Worm (Caenorhabditis elegans) whole organism, young adult: ENCODE data around the gene ZK742.6.

Experiments
- B0336.3 ChIP-seq: fragments of 200-800 bp; sonication (Bioruptor generic); IDR thresholded peaks from 2 replicates; pipeline ENCODE4 v1.3.6; 2022; ENCODE audit warnings: missing genetic modification characterization, missing compliant biosample characterization
- C17E4.6 ChIP-seq: fragments of 200-800 bp; sonication (Bioruptor generic); IDR thresholded peaks from 2 replicates; pipeline ENCODE4 v1.3.6; 2022; ENCODE audit warnings: missing genetic modification reagents, missing genetic modification characterization, missing compliant biosample characterization
- D2030.7 ChIP-seq: fragments of 200-800 bp; sonication (Bioruptor generic); IDR thresholded peaks from 2 replicates; pipeline ENCODE4 v1.3.6; 2022; ENCODE audit warnings: missing genetic modification reagents, missing genetic modification characterization, missing compliant biosample characterization
- F10E7.11 ChIP-seq: sonication (generic microtip); optimal IDR thresholded peaks from 2 replicates; lab custom pipeline; 2017; ENCODE audit warnings: mild to moderate bottlenecking, missing genetic modification characterization, moderate library complexity, missing compliant biosample characterization
- F23B12.7 ChIP-seq: sonication (generic microtip); optimal IDR thresholded peaks from 2 replicates; lab custom pipeline; 2017; ENCODE audit warnings: missing genetic modification characterization, mild to moderate bottlenecking, missing compliant biosample characterization, antibody characterized with exemption, moderate library complexity; ENCODE audit not compliant: insufficient read depth
- F33H1.4 ChIP-seq: fragments of 200-800 bp; sonication (Bioruptor generic); IDR thresholded peaks from 2 replicates; pipeline ENCODE4 v1.3.6; 2022; ENCODE audit warnings: missing genetic modification reagents, missing genetic modification characterization, missing compliant biosample characterization
- F55B11.4 ChIP-seq: sonication (generic microtip); optimal IDR thresholded peaks from 2 replicates; lab custom pipeline; 2016; ENCODE audit warnings: missing compliant biosample characterization, missing genetic modification characterization, borderline replicate concordance; ENCODE audit not compliant: insufficient read depth
- K12H6.12 ChIP-seq: fragments of 200-800 bp; sonication (Bioruptor generic); optimal IDR thresholded peaks from 2 replicates; lab custom pipeline; 2018; ENCODE audit warnings: mild to moderate bottlenecking, missing genetic modification characterization, missing compliant biosample characterization
- Y67H2A.10 ChIP-seq: fragments of 200-800 bp; sonication (Bioruptor generic); conservative IDR thresholded peaks from 2 replicates; pipeline ENCODE4 v1.3.6; 2022; ENCODE audit warnings: missing genetic modification reagents, missing genetic modification characterization, missing compliant biosample characterization
- Y95B8A.8 ChIP-seq: fragments of 200-800 bp; sonication (Bioruptor generic); IDR thresholded peaks from 2 replicates; pipeline ENCODE4 v1.3.6; 2022; ENCODE audit warnings: missing genetic modification reagents, missing genetic modification characterization, missing compliant biosample characterization
- ama-1 ChIP-seq, 3 experiments: fragments of 150-350 bp in 1 of 3; sonication (generic microtip) in 2 of 3; optimal IDR thresholded peaks; 2 replicates each; lab custom pipeline; 2014 to 2018; ENCODE audit warnings: missing biosample characterization in 2 of 3, missing genetic modification characterization in 2 of 3, missing genetic modification reagents in 2 of 3
- aptf-2 ChIP-seq: fragments of 200-800 bp; sonication (Bioruptor generic); conservative IDR thresholded peaks from 2 replicates; pipeline ENCODE4 v1.3.6; 2022; ENCODE audit warnings: missing genetic modification reagents, missing genetic modification characterization, missing compliant biosample characterization
- attf-3 ChIP-seq: fragments of 200-800 bp; sonication (Bioruptor generic); conservative IDR thresholded peaks from 2 replicates; pipeline ENCODE4 v1.3.6; 2022; ENCODE audit warnings: missing genetic modification reagents, missing genetic modification characterization, missing compliant biosample characterization
- attf-5 ChIP-seq: fragments of 200-800 bp; sonication (Bioruptor generic); optimal IDR thresholded peaks from 2 replicates; lab custom pipeline; 2018; ENCODE audit warnings: mild to moderate bottlenecking, missing genetic modification characterization, missing compliant biosample characterization
- attf-6 ChIP-seq: fragments of 200-800 bp; sonication (Bioruptor generic); IDR thresholded peaks from 2 replicates; pipeline ENCODE4 v1.3.6; 2022; ENCODE audit warnings: missing genetic modification reagents, missing genetic modification characterization, missing compliant biosample characterization
- ccch-3 ChIP-seq: fragments of 200-800 bp; sonication (Bioruptor generic); optimal IDR thresholded peaks from 2 replicates; lab custom pipeline; 2018; ENCODE audit warnings: mild to moderate bottlenecking, missing genetic modification characterization, missing compliant biosample characterization
- cebp-1 ChIP-seq, 2 experiments: fragments of 200-800 bp in 1 of 2; sonication (Bioruptor generic) in 1 of 2; sonication (generic microtip) in 1 of 2; IDR thresholded peaks in 1 of 2; optimal IDR thresholded peaks in 1 of 2; 2 replicates each; pipeline versions ENCODE4 v1.3.6 to Lab custom; 2017 to 2022; ENCODE audit warnings: missing compliant biosample characterization in 2 of 2, missing genetic modification characterization in 2 of 2, mild to moderate bottlenecking in 1 of 2, missing genetic modification reagents in 1 of 2, moderate library complexity in 1 of 2
- ceh-100 ChIP-seq: fragments of 200-800 bp; sonication (Bioruptor generic); IDR thresholded peaks from 2 replicates; pipeline ENCODE4 v1.3.6; 2022; ENCODE audit warnings: missing genetic modification reagents, missing genetic modification characterization, missing compliant biosample characterization
- ceh-27 ChIP-seq: fragments of 200-800 bp; sonication (Bioruptor generic); optimal IDR thresholded peaks from 2 replicates; lab custom pipeline; 2018; ENCODE audit warnings: mild to moderate bottlenecking, missing genetic modification characterization, moderate library complexity, missing compliant biosample characterization
- ceh-91 ChIP-seq: fragments of 200-800 bp; sonication (Bioruptor generic); IDR thresholded peaks from 2 replicates; pipeline ENCODE4 v1.3.6; 2022; ENCODE audit warnings: missing genetic modification reagents, missing genetic modification characterization, missing compliant biosample characterization
- dox-1 ChIP-seq: fragments of 200-800 bp; sonication (Bioruptor generic); IDR thresholded peaks from 2 replicates; pipeline ENCODE4 v1.3.6; 2022; ENCODE audit warnings: missing genetic modification reagents, missing genetic modification characterization, missing compliant biosample characterization
- dpl-1 ChIP-seq: fragments of 150-350 bp; optimal IDR thresholded peaks from 2 replicates; lab custom pipeline; 2014; ENCODE audit warnings: missing biosample characterization, missing genetic modification reagents, missing genetic modification characterization
- efl-1 ChIP-seq: fragments of 150-350 bp; optimal IDR thresholded peaks from 2 replicates; lab custom pipeline; 2014; ENCODE audit warnings: missing biosample characterization, missing genetic modification reagents, missing genetic modification characterization
- gei-17 ChIP-seq: fragments of 200-800 bp; sonication (Bioruptor generic); optimal IDR thresholded peaks from 2 replicates; lab custom pipeline; 2018; ENCODE audit warnings: mild to moderate bottlenecking, missing genetic modification characterization, missing compliant biosample characterization
- hmg-1.2 ChIP-seq: fragments of 200-800 bp; sonication (Bioruptor generic); IDR thresholded peaks from 2 replicates; pipeline ENCODE4 v1.3.6; 2022; ENCODE audit warnings: missing genetic modification reagents, missing genetic modification characterization, missing compliant biosample characterization
- hsf-1 ChIP-seq: fragments of 200-800 bp; sonication (Bioruptor generic); IDR thresholded peaks from 2 replicates; pipeline ENCODE4 v1.3.6; 2022; ENCODE audit warnings: missing genetic modification reagents, missing genetic modification characterization, missing compliant biosample characterization
- lag-1 ChIP-seq: fragments of 200-800 bp; sonication (Bioruptor generic); IDR thresholded peaks from 2 replicates; pipeline ENCODE4 v1.3.6; 2022; ENCODE audit warnings: missing genetic modification reagents, missing genetic modification characterization, missing compliant biosample characterization
- let-526 ChIP-seq: fragments of 200-800 bp; sonication (Bioruptor generic); IDR thresholded peaks from 2 replicates; pipeline ENCODE4 v1.3.6; 2022; ENCODE audit warnings: missing genetic modification reagents, missing genetic modification characterization, missing compliant biosample characterization
- lin-26 ChIP-seq: fragments of 200-800 bp; sonication (Bioruptor generic); IDR thresholded peaks from 2 replicates; pipeline ENCODE4 v1.3.6; 2022; ENCODE audit warnings: missing genetic modification reagents, missing genetic modification characterization, missing compliant biosample characterization
- lin-35 ChIP-seq, 3 experiments: fragments of 150-350 bp in 2 of 3; sonication (generic microtip) in 1 of 3; optimal IDR thresholded peaks; 2 replicates each; lab custom pipeline; 2014 to 2018; ENCODE audit warnings: missing biosample characterization in 3 of 3, missing genetic modification characterization in 3 of 3, missing genetic modification reagents in 3 of 3
- lin-54 ChIP-seq: fragments of 200-800 bp; sonication (Bioruptor generic); optimal IDR thresholded peaks from 2 replicates; lab custom pipeline; 2018; ENCODE audit warnings: mild to moderate bottlenecking, missing genetic modification characterization, missing compliant biosample characterization
- madf-10 ChIP-seq: sonication (generic microtip); optimal IDR thresholded peaks from 2 replicates; lab custom pipeline; 2016; ENCODE audit warnings: mild to moderate bottlenecking, missing genetic modification characterization, missing compliant biosample characterization
- madf-3 ChIP-seq: fragments of 200-800 bp; sonication (Bioruptor generic); IDR thresholded peaks from 2 replicates; pipeline ENCODE4 v1.3.6; 2022; ENCODE audit warnings: missing genetic modification reagents, missing genetic modification characterization, missing compliant biosample characterization
- madf-6 ChIP-seq: fragments of 200-800 bp; sonication (Bioruptor generic); IDR thresholded peaks from 2 replicates; pipeline ENCODE4 v1.3.6; 2022; ENCODE audit warnings: missing genetic modification reagents, missing genetic modification characterization, missing compliant biosample characterization
- madf-8 ChIP-seq: fragments of 200-800 bp; sonication (Bioruptor generic); conservative IDR thresholded peaks from 2 replicates; pipeline ENCODE4 v1.3.6; 2022; ENCODE audit warnings: missing genetic modification reagents, missing genetic modification characterization, missing compliant biosample characterization
- mcd-1 ChIP-seq: fragments of 200-800 bp; sonication (Bioruptor generic); IDR thresholded peaks from 2 replicates; pipeline ENCODE4 v1.3.6; 2022; ENCODE audit warnings: missing genetic modification reagents, missing genetic modification characterization, missing compliant biosample characterization
- nhr-80 ChIP-seq: sonication (generic microtip); optimal IDR thresholded peaks from 2 replicates; lab custom pipeline; 2016; ENCODE audit warnings: missing genetic modification characterization, missing compliant biosample characterization
- pbrm-1 ChIP-seq: fragments of 200-800 bp; sonication (Bioruptor generic); IDR thresholded peaks from 2 replicates; pipeline ENCODE4 v1.3.6; 2022; ENCODE audit warnings: missing genetic modification reagents, missing genetic modification characterization, missing compliant biosample characterization
- snpc-3.4 ChIP-seq: sonication (generic microtip); optimal IDR thresholded peaks from 2 replicates; lab custom pipeline; 2017; ENCODE audit warnings: missing genetic modification characterization, mild to moderate bottlenecking, missing compliant biosample characterization, antibody characterized with exemption, moderate library complexity, missing genotype, missing genetic modification reagents
- sptf-2 ChIP-seq: fragments of 200-800 bp; sonication (Bioruptor generic); optimal IDR thresholded peaks from 2 replicates; lab custom pipeline; 2018; ENCODE audit warnings: mild to moderate bottlenecking, missing genetic modification characterization, missing compliant biosample characterization
- xnd-1 ChIP-seq: sonication (generic microtip); optimal IDR thresholded peaks from 2 replicates; lab custom pipeline; 2016; ENCODE audit warnings: missing genotype, missing genetic modification reagents, missing genetic modification characterization, missing compliant biosample characterization
- zfh-2 ChIP-seq: fragments of 200-800 bp; sonication (Bioruptor generic); conservative IDR thresholded peaks from 2 replicates; pipeline ENCODE4 v1.3.6; 2022; ENCODE audit warnings: missing genetic modification reagents, missing genetic modification characterization, missing compliant biosample characterization
- ztf-18 ChIP-seq: sonication (generic microtip); optimal IDR thresholded peaks from 2 replicates; lab custom pipeline; 2016; ENCODE audit warnings: missing genotype, mild to moderate bottlenecking, missing genetic modification characterization, missing compliant biosample characterization
- ztf-6 ChIP-seq: fragments of 200-800 bp; sonication (Bioruptor generic); IDR thresholded peaks from 2 replicates; pipeline ENCODE4 v1.3.6; 2022; ENCODE audit warnings: missing genetic modification reagents, missing genetic modification characterization, missing compliant biosample characterization

The ZK742.6 gene

DNA sequence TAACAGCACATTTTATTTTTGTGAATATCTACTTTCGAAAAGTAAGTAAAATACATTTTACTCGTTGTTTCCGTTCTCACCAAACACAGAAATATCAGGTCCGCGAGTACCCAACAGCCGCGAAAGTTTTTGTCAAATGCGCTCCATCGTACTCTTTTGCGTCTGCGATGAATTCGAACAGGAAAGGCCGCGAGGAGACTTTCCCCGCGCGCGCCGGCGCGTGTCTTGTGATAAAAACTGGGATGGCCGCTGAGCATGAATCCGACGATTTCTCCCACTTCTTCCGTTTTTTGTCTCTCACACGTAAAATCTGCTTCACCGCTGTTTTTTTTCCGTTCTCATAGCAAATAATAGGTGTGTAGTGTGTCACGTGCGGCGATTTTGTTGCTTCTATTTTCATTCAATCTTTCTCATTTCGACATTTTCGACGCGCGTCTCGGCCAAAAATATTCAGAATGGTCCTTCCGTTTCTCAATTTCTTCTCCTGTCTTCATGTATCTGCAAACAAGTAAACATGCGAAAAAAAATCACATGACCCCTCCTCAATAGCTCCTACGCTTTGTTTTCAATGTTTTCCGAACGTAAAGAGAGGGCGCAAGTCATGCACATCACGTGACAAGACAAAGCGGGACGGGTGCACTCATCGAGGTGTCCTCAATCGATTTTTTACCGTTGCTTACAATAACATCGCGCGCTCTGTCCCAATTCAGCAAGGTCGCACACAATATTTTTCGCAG lies 10.5 kb downstream of the ZK742.6 start, which contains the start of gene uvs-1:
Gene uvs-1, minus strand, starts transcription at position 145 of the 737 bp plus-strand sequence.
- TF ChIP-seq F33H1.4: peak; percentile 65
- TF ChIP-seq mcd-1 (GFP tag; lab: Robert Waterston, UW): peak; percentile 83
- TF ChIP-seq ztf-6 (GFP tag; lab: Robert Waterston, UW): no peak
- peak; percentile 68 for TF ChIP-seq D2030.7 (GFP tag; lab: Robert Waterston, UW)
- peak; percentile 56; the same call in 1 of the 2 replicates for TF ChIP-seq Y67H2A.10 (GFP tag; lab: Robert Waterston, UW)
- TF ChIP-seq B0336.3: peak; percentile 49; the same call in 1 of the 2 replicates
- no peak; the same call in none of the 2 replicates for TF ChIP-seq zfh-2 (GFP tag; lab: Robert Waterston, UW)
- peak; percentile 51 for TF ChIP-seq ceh-27 (GFP tag; lab: Kevin White, UChicago)
- TF ChIP-seq attf-6 (GFP tag; lab: Robert Waterston, UW): peak; percentile 52; the same call in 1 of the 2 replicates
- TF ChIP-seq ceh-100: peak; percentile 25; the same call in 1 of the 2 replicates
- TF ChIP-seq madf-3 (GFP tag; lab: Robert Waterston, UW): peak; percentile 73; the same call in 1 of the 2 replicates
- TF ChIP-seq efl-1: peak; percentile 89
- TF ChIP-seq sptf-2: no peak
- peak; percentile 71 for TF ChIP-seq ceh-91 (GFP tag; lab: Robert Waterston, UW)
- TF ChIP-seq let-526 (GFP tag; lab: Robert Waterston, UW): 0 out of 2 replicates have a peak, but pooled peaks have one; percentile 20
- TF ChIP-seq F55B11.4 (tag; lab: Kevin White, UChicago): no peak
- peak; percentile 23 for TF ChIP-seq lin-54 (GFP tag; lab: Kevin White, UChicago)
- TF ChIP-seq F10E7.11: no peak
- peak; percentile 58 for TF ChIP-seq xnd-1 (tag; lab: Kevin White, UChicago)
- no peak for TF ChIP-seq gei-17 (GFP tag; lab: Kevin White, UChicago)
- no peak for TF ChIP-seq attf-3
- no peak for TF ChIP-seq snpc-3.4 (tag; lab: Kevin White, UChicago)
- no peak for TF ChIP-seq cebp-1 (GFP tag; IDR thresholded peaks at IDR 0.05; lab: Robert Waterston, UW)
- peak; percentile 61 for TF ChIP-seq cebp-1 (tag; optimal IDR thresholded peaks at IDR 0.05; lab: Kevin White, UChicago)
- peak; percentile 37 for TF ChIP-seq hmg-1.2 (GFP tag; lab: Robert Waterston, UW)
- TF ChIP-seq dox-1 (GFP tag; lab: Robert Waterston, UW): peak; percentile 73; the same call in 1 of the 2 replicates
- 0 out of 2 replicates have a peak, but pooled peaks have one; percentile 42 for TF ChIP-seq pbrm-1
- peak; percentile 51 for TF ChIP-seq dpl-1 (GFP tag; lab: Kevin White, UChicago)
- TF ChIP-seq lin-35 (GFP tag; optimal IDR thresholded peaks at IDR 0.05; lab: Kevin White, UChicago): peak in 1 of 3 experiments; percentile 38
- peak; percentile 93 for TF ChIP-seq madf-6 (GFP tag; lab: Robert Waterston, UW)
- TF ChIP-seq C17E4.6 (GFP tag; lab: Robert Waterston, UW): 0 out of 2 replicates have a peak, but pooled peaks have one; percentile 28
- TF ChIP-seq madf-10: peak; percentile 36
- TF ChIP-seq lin-26 (GFP tag; lab: Robert Waterston, UW): 0 out of 2 replicates have a peak, but pooled peaks have one; percentile 7
- TF ChIP-seq F23B12.7: no peak
- TF ChIP-seq ztf-18 (tag; lab: Kevin White, UChicago): peak; percentile 32
- peak; percentile 32 for TF ChIP-seq ama-1 (optimal IDR thresholded peaks at IDR 0.05; lab: Kevin White, UChicago)
- TF ChIP-seq ama-1 (GFP tag; optimal IDR thresholded peaks at IDR 0.05; lab: Kevin White, UChicago): no peak
- TF ChIP-seq nhr-80 (tag; lab: Kevin White, UChicago): peak; percentile 47
- peak; percentile 67 for TF ChIP-seq K12H6.12
- no peak for TF ChIP-seq Y95B8A.8 (GFP tag; lab: Robert Waterston, UW)
- no peak for TF ChIP-seq aptf-2 (GFP tag; lab: Robert Waterston, UW)
- peak; percentile 78 for TF ChIP-seq hsf-1 (GFP tag; lab: Robert Waterston, UW)
- TF ChIP-seq lag-1 (GFP tag; lab: Robert Waterston, UW): no peak
- TF ChIP-seq ccch-3 (GFP tag; lab: Kevin White, UChicago): no peak
- peak; percentile 75 for TF ChIP-seq attf-5 (GFP tag; lab: Kevin White, UChicago)
- peak; percentile 83 for TF ChIP-seq madf-8 (GFP tag; lab: Robert Waterston, UW)
